Worm (Caenorhabditis elegans): ENCODE data around the gene tag-115.

- TF ChIP-seq egl-27 (tag; optimal IDR thresholded peaks at IDR 0.05) (no peak), fos-1 (tag; optimal IDR thresholded peaks at IDR 0.05) (no peak), nhr-42 (GFP tag; IDR thresholded peaks at IDR 0.05) (no peak)
Observed at ce11 chrIV:13231393-13231792, 7.8 kb downstream of the tag-115 start.

Measured in whole organism, L4 larva.